Fruit fly (Drosophila melanogaster): ENCODE results near the gene p38a.
A peak's percentile ranks its signal among the peaks of the same experiment; 100 is the strongest.

p38a gene

dm6 chr3R:24163556-24164022 is 11.5 kb upstream of the p38a start, which contains the start of gene Apc2 (continued):
- TF ChIP-seq gro (GFP tag; optimal IDR thresholded peaks at IDR 0.05): no peak
- no peak for TF ChIP-seq slou (GFP tag; optimal IDR thresholded peaks at IDR 0.05)
- TF ChIP-seq Xbp1 (GFP tag; optimal IDR thresholded peaks at IDR 0.05): peak; percentile 69
- no peak for TF ChIP-seq CG8765 (GFP tag; IDR thresholded peaks at IDR 0.05)
- TF ChIP-seq jigr1 (GFP tag; IDR thresholded peaks at IDR 0.05): peak; percentile 55; the same call in 1 of the 3 replicates
- no peak for TF ChIP-seq CG8281 (tag; optimal IDR thresholded peaks at IDR 0.05)
- no peak for TF ChIP-seq CG9876 (GFP tag; optimal IDR thresholded peaks at IDR 0.05)
- no peak for TF ChIP-seq CG4707 (GFP tag; optimal IDR thresholded peaks at IDR 0.05)
- TF ChIP-seq Xrp1 (GFP tag; IDR thresholded peaks at IDR 0.05): peak; percentile 76
- TF ChIP-seq HLH3B (GFP tag; IDR thresholded peaks at IDR 0.05): peak; percentile 57; the same call in 1 of the 2 replicates
- 0 out of 2 replicates have a peak, but pooled peaks have one; percentile 43 for TF ChIP-seq Taf1 (GFP tag; IDR thresholded peaks at IDR 0.05)
- no peak for TF ChIP-seq CG10274 (GFP tag; optimal IDR thresholded peaks at IDR 0.05)
- TF ChIP-seq cwo (GFP tag; optimal IDR thresholded peaks at IDR 0.05): no peak
- no peak for TF ChIP-seq CG1647 (GFP tag; optimal IDR thresholded peaks at IDR 0.05)
- no peak for TF ChIP-seq otp (GFP tag; IDR thresholded peaks at IDR 0.05)
- TF ChIP-seq E2f2 (GFP tag; IDR thresholded peaks at IDR 0.05): no peak; the same call in 1 of the 2 replicates
- TF ChIP-seq CG12071 (GFP tag; optimal IDR thresholded peaks at IDR 0.05): no peak
- TF ChIP-seq hbn (GFP tag; IDR thresholded peaks at IDR 0.05; ENCODE audit: partially characterized antibody): no peak; the same call in 1 of the 2 replicates
- peak; percentile 11 for TF ChIP-seq CG16863 (GFP tag; optimal IDR thresholded peaks at IDR 0.05)
- peak; percentile 78 for TF ChIP-seq Dll (GFP tag; IDR thresholded peaks at IDR 0.05; ENCODE audit: partially characterized antibody)
- TF ChIP-seq CG7271 (tag; optimal IDR thresholded peaks at IDR 0.05): no peak
- peak in 1 of 3 experiments; percentile 24 for TF ChIP-seq Stat92E (GFP tag; optimal IDR thresholded peaks at IDR 0.05)
- TF ChIP-seq Trl (optimal IDR thresholded peaks at IDR 0.05): no peak
- TF ChIP-seq Trl (GFP tag; optimal IDR thresholded peaks at IDR 0.05): peak; percentile 16
- TF ChIP-seq Fer3 (tag; optimal IDR thresholded peaks at IDR 0.05): peak; percentile 69
- no peak for TF ChIP-seq CG7987 (GFP tag; optimal IDR thresholded peaks at IDR 0.05)
- no peak for TF ChIP-seq schlank (tag; optimal IDR thresholded peaks at IDR 0.05)
- TF ChIP-seq MESR4 (GFP tag; optimal IDR thresholded peaks at IDR 0.05): no peak
- no peak for TF ChIP-seq tll (GFP tag; optimal IDR thresholded peaks at IDR 0.05)
- TF ChIP-seq Camta (GFP tag; optimal IDR thresholded peaks at IDR 0.05): peak; percentile 23
- TF ChIP-seq CG6791 (GFP tag; IDR thresholded peaks at IDR 0.05; ENCODE audit: partially characterized antibody): no peak
- TF ChIP-seq vfl (GFP tag; optimal IDR thresholded peaks at IDR 0.05): no peak
- TF ChIP-seq CG11085 (GFP tag; IDR thresholded peaks at IDR 0.05): no peak
- peak; percentile 60 for TF ChIP-seq Blimp-1 (GFP tag; optimal IDR thresholded peaks at IDR 0.05)
- peak; percentile 69; the same call in 2 of the 3 replicates for TF ChIP-seq CG34224 (GFP tag; IDR thresholded peaks at IDR 0.05; ENCODE audit: partially characterized antibody)
- TF ChIP-seq Bteb2 (GFP tag; optimal IDR thresholded peaks at IDR 0.05): no peak
- peak; percentile 47 for TF ChIP-seq Chrac-16 (GFP tag; optimal IDR thresholded peaks at IDR 0.05)
- TF ChIP-seq CG14667 (GFP tag; IDR thresholded peaks at IDR 0.05): peak; percentile 28; the same call in 1 of the 2 replicates
- peak; percentile 51; the same call in 1 of the 3 replicates for TF ChIP-seq CG16813 (GFP tag; IDR thresholded peaks at IDR 0.05; ENCODE audit: partially characterized antibody)
- peak; percentile 57 for TF ChIP-seq Oli (tag; optimal IDR thresholded peaks at IDR 0.05)
- TF ChIP-seq CG18764 (GFP tag; optimal IDR thresholded peaks at IDR 0.05): peak; percentile 13
- TF ChIP-seq CG6683 (GFP tag; optimal IDR thresholded peaks at IDR 0.05): no peak
- TF ChIP-seq CG43689 (GFP tag; IDR thresholded peaks at IDR 0.05): no peak
- TF ChIP-seq CG18619 (GFP tag; optimal IDR thresholded peaks at IDR 0.05): peak; percentile 39
- peak; percentile 80 for TF ChIP-seq gem (tag; optimal IDR thresholded peaks at IDR 0.05)
- peak; percentile 72 for TF ChIP-seq Abd-B (GFP tag; optimal IDR thresholded peaks at IDR 0.05)
- TF ChIP-seq sens (GFP tag): peak; percentile 91
- peak; percentile 67 for TF ChIP-seq CG15269 (tag; optimal IDR thresholded peaks at IDR 0.05)
- TF ChIP-seq zen2 (GFP tag; IDR thresholded peaks at IDR 0.05; ENCODE audit: partially characterized antibody): peak; percentile 18; the same call in 1 of the 3 replicates
